Worm (Caenorhabditis elegans): ENCODE data around the gene coq-6.

coq-6 gene

ce11 chrV:9332611-9333315 is 3.8 kb upstream of the coq-6 start:
- no peak for TF ChIP-seq tlf-1 (GFP tag; optimal IDR thresholded peaks at IDR 0.05)
- TF ChIP-seq ama-1 (optimal IDR thresholded peaks at IDR 0.05), result no peak
- TF ChIP-seq ama-1 (GFP tag; optimal IDR thresholded peaks at IDR 0.05), result no peak
- no peak for TF ChIP-seq lin-54 (GFP tag; optimal IDR thresholded peaks at IDR 0.05)
- no peak for TF ChIP-seq lir-1 (GFP tag; conservative IDR thresholded peaks at IDR 0.05)
- no peak for TF ChIP-seq atf-7 (tag; optimal IDR thresholded peaks at IDR 0.05)
- TF ChIP-seq athp-1 (tag; optimal IDR thresholded peaks at IDR 0.05), result no peak
- TF ChIP-seq ztf-25 (GFP tag; IDR thresholded peaks at IDR 0.05), result no peak
- TF ChIP-seq madf-6 (GFP tag; IDR thresholded peaks at IDR 0.05), result no peak
- TF ChIP-seq K11D2.4 (GFP tag; IDR thresholded peaks at IDR 0.05), result no peak
- no peak for TF ChIP-seq Y53G8AR.9 (GFP tag; conservative IDR thresholded peaks at IDR 0.05)
- TF ChIP-seq akir-1 (GFP tag; optimal IDR thresholded peaks at IDR 0.05), result no peak
- no peak for TF ChIP-seq egl-44 (GFP tag; IDR thresholded peaks at IDR 0.05)
- no peak for TF ChIP-seq nfya-1 (tag; optimal IDR thresholded peaks at IDR 0.05; ENCODE audit: borderline replicate concordance, insufficient read depth)
- TF ChIP-seq tbp1 (GFP tag; optimal IDR thresholded peaks at IDR 0.05), result no peak
- no peak for TF ChIP-seq T26A5.8 (tag; optimal IDR thresholded peaks at IDR 0.05)
- TF ChIP-seq mxl-1 (tag; optimal IDR thresholded peaks at IDR 0.05), result no peak

ce11 chrV:9333316-9334048 is 3.1 kb upstream of the coq-6 start, which contains the start of gene acl-14:
acl-14 (minus strand) TSS chrV:9333631.
- TF ChIP-seq mes-4 (tag; optimal IDR thresholded peaks at IDR 0.05), result no peak
- no peak for TF ChIP-seq die-1 (tag; optimal IDR thresholded peaks at IDR 0.05)
- no peak for TF ChIP-seq F37B4.10 (GFP tag; IDR thresholded peaks at IDR 0.05)
- TF ChIP-seq cebp-1 (GFP tag; IDR thresholded peaks at IDR 0.05), result peak; percentile 96
- TF ChIP-seq cebp-1 (tag; optimal IDR thresholded peaks at IDR 0.05), result peak; percentile 97
- TF ChIP-seq lin-26 (GFP tag; IDR thresholded peaks at IDR 0.05), result 0 out of 2 replicates have a peak, but pooled peaks have one; percentile 15
- no peak for TF ChIP-seq F55B11.4 (tag; optimal IDR thresholded peaks at IDR 0.05; ENCODE audit: borderline replicate concordance, insufficient read depth)
- no peak for TF ChIP-seq xnd-1 (tag; optimal IDR thresholded peaks at IDR 0.05)
- TF ChIP-seq ceh-58 (GFP tag; IDR thresholded peaks at IDR 0.05), result no peak
- no peak for TF ChIP-seq B0019.2 (GFP tag; conservative IDR thresholded peaks at IDR 0.05)
- TF ChIP-seq nhr-120 (GFP tag; IDR thresholded peaks at IDR 0.05), result no peak
- no peak for TF ChIP-seq hrde-1 (tag; optimal IDR thresholded peaks at IDR 0.05; ENCODE audit: borderline replicate concordance)
- no peak for TF ChIP-seq F39B2.1 (GFP tag; IDR thresholded peaks at IDR 0.05)
- TF ChIP-seq madf-3 (GFP tag; IDR thresholded peaks at IDR 0.05), result no peak

- TF ChIP-seq ztf-25 (GFP tag; IDR thresholded peaks at IDR 0.05) (no peak), unc-62 (GFP tag; optimal IDR thresholded peaks at IDR 0.05) (peak; percentile 75), Y53F4B.3 (GFP tag; IDR thresholded peaks at IDR 0.05) (no peak), egl-44 (GFP tag; IDR thresholded peaks at IDR 0.05) (peak; percentile 30; the same call in 1 of the 2 replicates), aptf-3 (GFP tag; IDR thresholded peaks at IDR 0.05) (no peak), snpc-4 (GFP tag; optimal IDR thresholded peaks at IDR 0.05) (no peak), snpc-4 (tag; optimal IDR thresholded peaks at IDR 0.05) (peak in 1 of 4 experiments; percentile 33), nhr-80 (tag; optimal IDR thresholded peaks at IDR 0.05) (peak; percentile 72), lag-1 (GFP tag; IDR thresholded peaks at IDR 0.05) (no peak), atf-7 (tag; optimal IDR thresholded peaks at IDR 0.05) (peak; percentile 4), nfya-1 (tag; optimal IDR thresholded peaks at IDR 0.05; ENCODE audit: borderline replicate concordance, insufficient read depth) (no peak), attf-3 (GFP tag; conservative IDR thresholded peaks at IDR 0.05) (peak; percentile 76), mes-4 (tag; optimal IDR thresholded peaks at IDR 0.05) (no peak), egrh-3 (GFP tag; IDR thresholded peaks at IDR 0.05) (no peak)
Observed at ce11 chrV:9334216-9334615, 2.3 kb upstream of the coq-6 start, which contains the start of gene ucp-4. ucp-4 (plus strand) TSS chrV:9334298.
